Worm (Caenorhabditis elegans) whole organism, L4 larva: Measurements from ENCODE around the gene nhr-10.

ENCODE experiments used
- F10B5.3 ChIP-seq: sonication (generic microtip); optimal IDR thresholded peaks from 2 replicates; lab custom pipeline; 2016; ENCODE audit warnings: mild to moderate bottlenecking, missing genetic modification characterization, missing compliant biosample characterization
- F37D6.2 ChIP-seq: sonication (generic microtip); optimal IDR thresholded peaks from 2 replicates; lab custom pipeline; 2016; ENCODE audit warnings: mild to moderate bottlenecking, missing genetic modification characterization, missing compliant biosample characterization
- R02D3.7 ChIP-seq: fragments of 150-350 bp; sonication (generic microtip); optimal IDR thresholded peaks from 3 replicates; lab custom pipeline; 2014; ENCODE audit warnings: missing biosample characterization, missing genetic modification characterization
- Y5F2A.4 ChIP-seq: fragments of 200-800 bp; sonication (Bioruptor generic); optimal IDR thresholded peaks from 2 replicates; lab custom pipeline; 2018; ENCODE audit warnings: mild to moderate bottlenecking, missing genetic modification characterization, missing compliant biosample characterization
- aha-1 ChIP-seq: fragments of 150-350 bp; peaks from one replicate; lab custom pipeline; 2014; ENCODE audit warnings: missing biosample characterization, missing genetic modification characterization
- ama-1 ChIP-seq: fragments of 150-350 bp; optimal IDR thresholded peaks from 2 replicates; lab custom pipeline; 2014; ENCODE audit warnings: inconsistent platforms, mixed read lengths
- ceh-20 ChIP-seq: fragments of 200-800 bp; sonication (Bioruptor generic); IDR thresholded peaks from 2 replicates; pipeline ENCODE4 v1.3.6; 2022; ENCODE audit warnings: missing genetic modification reagents, missing genetic modification characterization, missing compliant biosample characterization
- ceh-62 ChIP-seq: sonication (generic microtip); optimal IDR thresholded peaks from 2 replicates; lab custom pipeline; 2017; ENCODE audit warnings: missing biosample characterization, missing genetic modification characterization
- cey-2 ChIP-seq: sonication (generic microtip); optimal IDR thresholded peaks from 3 replicates; lab custom pipeline; 2017; ENCODE audit warnings: missing genetic modification characterization, mild to moderate bottlenecking, missing compliant biosample characterization, antibody characterized with exemption, borderline replicate concordance; ENCODE audit not compliant: insufficient read depth
- ctbp-1 ChIP-seq: fragments of 200-800 bp; sonication (Bioruptor generic); IDR thresholded peaks from 2 replicates; pipeline ENCODE4 v1.3.6; 2022; ENCODE audit warnings: missing genetic modification reagents, missing genetic modification characterization, missing compliant biosample characterization
- daf-12 ChIP-seq: fragments of 150-350 bp; optimal IDR thresholded peaks from 2 replicates; lab custom pipeline; 2014; ENCODE audit warnings: missing biosample characterization, missing genetic modification reagents, missing genetic modification characterization
- daf-8 ChIP-seq: fragments of 200-800 bp; sonication (Bioruptor generic); IDR thresholded peaks from 2 replicates; pipeline ENCODE4 v1.3.6; 2022; ENCODE audit warnings: missing genetic modification characterization, missing compliant biosample characterization
- dpl-1 ChIP-seq: fragments of 150-350 bp; optimal IDR thresholded peaks from 2 replicates; lab custom pipeline; 2014; ENCODE audit warnings: missing biosample characterization, missing genetic modification reagents, missing genetic modification characterization
- duxl-1 ChIP-seq: sonication (generic microtip); optimal IDR thresholded peaks from 2 replicates; lab custom pipeline; 2016; ENCODE audit warnings: mild to moderate bottlenecking, missing genetic modification characterization, moderate library complexity, missing compliant biosample characterization; ENCODE audit not compliant: poor library complexity
- dve-1 ChIP-seq: sonication (generic microtip); optimal IDR thresholded peaks from 2 replicates; lab custom pipeline; 2017; ENCODE audit warnings: antibody characterized with exemption, mild to moderate bottlenecking, missing genetic modification characterization, missing compliant biosample characterization; ENCODE audit not compliant: insufficient read depth
- egl-43 ChIP-seq: fragments of 200-800 bp; sonication (Bioruptor generic); IDR thresholded peaks from 2 replicates; pipeline ENCODE4 v1.3.6; 2022; ENCODE audit warnings: missing genetic modification reagents, missing genetic modification characterization, missing compliant biosample characterization
- hif-1 ChIP-seq, 2 experiments: sonication (generic microtip); optimal IDR thresholded peaks; 2 replicates each; lab custom pipeline; 2016 to 2017; ENCODE audit warnings: missing compliant biosample characterization in 2 of 2, missing genetic modification characterization in 2 of 2, missing genetic modification reagents in 2 of 2, missing genotype in 2 of 2, mild to moderate bottlenecking in 1 of 2
- hlh-11 ChIP-seq: fragments of 200-800 bp; sonication (Bioruptor generic); optimal IDR thresholded peaks from 2 replicates; lab custom pipeline; 2018; ENCODE audit warnings: mild to moderate bottlenecking, missing genetic modification characterization, missing compliant biosample characterization
- hlh-30 ChIP-seq: sonication (generic microtip); optimal IDR thresholded peaks from 2 replicates; lab custom pipeline; 2017; ENCODE audit warnings: antibody characterized with exemption, mild to moderate bottlenecking, missing genetic modification characterization, missing compliant biosample characterization; ENCODE audit not compliant: insufficient read depth
- lin-1 ChIP-seq: fragments of 200-800 bp; sonication (Bioruptor generic); IDR thresholded peaks from 2 replicates; pipeline ENCODE4 v1.3.6; 2022; ENCODE audit warnings: missing genetic modification reagents, missing genetic modification characterization, missing compliant biosample characterization
- lsy-2 ChIP-seq, 2 experiments: fragments of 150-350 bp in 1 of 2; sonication (generic microtip) in 1 of 2; optimal IDR thresholded peaks; 2 replicates each; lab custom pipeline; 2014 to 2017; ENCODE audit warnings: missing biosample characterization in 2 of 2, missing genetic modification characterization in 2 of 2
- madf-9 ChIP-seq: fragments of 200-800 bp; sonication (Bioruptor generic); conservative IDR thresholded peaks from 2 replicates; pipeline ENCODE4 v1.3.6; 2022; ENCODE audit warnings: missing genetic modification reagents, missing genetic modification characterization, missing compliant biosample characterization
- mdl-1 ChIP-seq, 2 experiments: fragments of 150-350 bp in 1 of 2; sonication (generic microtip) in 1 of 2; optimal IDR thresholded peaks; 2 replicates each; lab custom pipeline; 2014 to 2017; ENCODE audit warnings: missing biosample characterization in 2 of 2, missing genetic modification characterization in 2 of 2
- mdt-29 ChIP-seq: fragments of 200-800 bp; sonication (Bioruptor generic); IDR thresholded peaks from 2 replicates; pipeline ENCODE4 v1.3.6; 2022; ENCODE audit warnings: missing genetic modification reagents, missing genetic modification characterization, missing compliant biosample characterization
- mes-2 ChIP-seq: sonication (generic microtip); optimal IDR thresholded peaks from 2 replicates; lab custom pipeline; 2016; ENCODE audit warnings: missing genotype, mild to moderate bottlenecking, missing genetic modification characterization, missing compliant biosample characterization; ENCODE audit not compliant: poor library complexity, severe bottlenecking
- nhr-10 ChIP-seq: fragments of 150-350 bp; optimal IDR thresholded peaks from 2 replicates; lab custom pipeline; 2014; ENCODE audit warnings: missing biosample characterization, missing genetic modification characterization
- nhr-102 ChIP-seq: sonication (generic microtip); optimal IDR thresholded peaks from 2 replicates; lab custom pipeline; 2016; ENCODE audit warnings: mild to moderate bottlenecking, missing genetic modification characterization, moderate library complexity, missing compliant biosample characterization
- nhr-11 ChIP-seq: fragments of 150-350 bp; optimal IDR thresholded peaks from 2 replicates; lab custom pipeline; 2014; ENCODE audit warnings: missing biosample characterization, missing genetic modification characterization
- nhr-111 ChIP-seq: fragments of 200-800 bp; sonication (Bioruptor generic); optimal IDR thresholded peaks from 2 replicates; lab custom pipeline; 2018; ENCODE audit warnings: mild to moderate bottlenecking, missing genetic modification characterization, missing compliant biosample characterization
- nhr-28 ChIP-seq: fragments of 150-350 bp; optimal IDR thresholded peaks from 2 replicates; lab custom pipeline; 2014; ENCODE audit warnings: missing biosample characterization, missing genetic modification characterization
- nhr-48 ChIP-seq: sonication (generic microtip); optimal IDR thresholded peaks from 2 replicates; lab custom pipeline; 2016; ENCODE audit warnings: mild to moderate bottlenecking, missing genetic modification characterization, missing compliant biosample characterization
- nhr-76 ChIP-seq: fragments of 150-350 bp; optimal IDR thresholded peaks from 2 replicates; lab custom pipeline; 2014; ENCODE audit warnings: missing biosample characterization, missing genetic modification characterization
- nhr-77 ChIP-seq: fragments of 150-350 bp; optimal IDR thresholded peaks from 2 replicates; lab custom pipeline; 2014; ENCODE audit warnings: missing biosample characterization, missing genetic modification characterization
- pha-4 ChIP-seq, 2 experiments: fragments of 150-350 bp in 1 of 2; fragments of 200-800 bp in 1 of 2; sonication (Bioruptor generic) in 1 of 2; IDR thresholded peaks in 1 of 2; optimal IDR thresholded peaks in 1 of 2; 2 replicates each; pipeline versions ENCODE4 v1.3.6 to Lab custom; 2014 to 2022; ENCODE audit warnings: missing genetic modification characterization in 2 of 2, missing genetic modification reagents in 2 of 2, missing biosample characterization in 1 of 2, missing compliant biosample characterization in 1 of 2
- sdz-12 ChIP-seq: fragments of 200-800 bp; sonication (Bioruptor generic); optimal IDR thresholded peaks from 2 replicates; lab custom pipeline; 2018; ENCODE audit warnings: mild to moderate bottlenecking, missing genetic modification characterization, missing compliant biosample characterization
- spr-3 ChIP-seq: fragments of 200-800 bp; sonication (Bioruptor generic); optimal IDR thresholded peaks from 2 replicates; lab custom pipeline; 2018; ENCODE audit warnings: mild to moderate bottlenecking, missing genetic modification characterization, missing compliant biosample characterization
- tra-1 ChIP-seq: fragments of 200-800 bp; sonication (Bioruptor generic); IDR thresholded peaks from 2 replicates; pipeline ENCODE4 v1.3.6; 2022; ENCODE audit warnings: missing genetic modification reagents, missing genetic modification characterization, missing compliant biosample characterization
- vab-7 ChIP-seq: fragments of 200-800 bp; sonication (Bioruptor generic); IDR thresholded peaks from 2 replicates; pipeline ENCODE4 v1.3.6; 2022; ENCODE audit warnings: missing genetic modification reagents, missing genetic modification characterization, missing compliant biosample characterization
- zfp-2 ChIP-seq: sonication (generic microtip); optimal IDR thresholded peaks from 2 replicates; lab custom pipeline; 2016; ENCODE audit warnings: mild to moderate bottlenecking, missing genetic modification characterization, missing compliant biosample characterization
- zip-11 ChIP-seq: fragments of 200-800 bp; sonication (Bioruptor generic); IDR thresholded peaks from 2 replicates; pipeline ENCODE4 v1.3.6; 2022; ENCODE audit warnings: missing genetic modification characterization, missing compliant biosample characterization
- zip-2 ChIP-seq: fragments of 150-350 bp; optimal IDR thresholded peaks from 2 replicates; lab custom pipeline; 2014; ENCODE audit warnings: missing biosample characterization, missing genetic modification characterization

Gene nhr-10

DNA sequence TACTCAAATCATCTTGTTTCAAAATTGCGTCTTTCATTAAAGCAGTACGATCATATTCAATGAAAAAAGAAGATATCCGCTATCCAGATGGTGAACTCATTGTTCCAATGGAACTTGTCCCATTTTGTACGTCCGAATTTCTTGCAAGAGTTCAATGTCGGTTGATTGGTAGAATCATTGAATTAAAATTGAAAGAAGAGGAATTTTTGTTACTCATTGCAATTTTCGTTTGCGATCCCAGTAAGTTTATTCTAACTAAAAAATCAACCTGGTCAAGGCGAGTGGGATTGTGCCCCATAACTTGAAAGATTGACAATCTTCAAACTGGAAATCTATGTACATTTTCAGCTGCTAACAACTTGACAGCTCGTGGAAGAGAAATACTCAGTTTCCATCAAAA, 18.8 kb downstream of the nhr-10 start:
- TF ChIP-seq dpl-1, result no peak
- TF ChIP-seq aha-1 (tag; lab: Kevin White, UChicago), result peak; percentile 96

ce11 chrIII:7095156-7095555, 20.1 kb downstream of the nhr-10 start, which contains the start of gene nhr-9:
TSS of gene nhr-9 (plus strand) at chrIII:7095462.
- TF ChIP-seq F37D6.2 (tag; lab: Kevin White, UChicago), result no peak
- no peak for TF ChIP-seq nhr-76 (tag; lab: Kevin White, UChicago)
- TF ChIP-seq lin-1 (GFP tag; lab: Robert Waterston, UW), result no peak
- no peak for TF ChIP-seq nhr-10
- TF ChIP-seq nhr-111 (GFP tag; lab: Kevin White, UChicago), result no peak
- no peak for TF ChIP-seq ama-1
- TF ChIP-seq duxl-1 (tag; lab: Kevin White, UChicago), result no peak
- no peak for TF ChIP-seq hlh-11 (tag; lab: Kevin White, UChicago)
- TF ChIP-seq Y5F2A.4 (GFP tag; lab: Kevin White, UChicago), result no peak
- TF ChIP-seq F10B5.3 (tag; lab: Kevin White, UChicago), result no peak
- TF ChIP-seq vab-7 (GFP tag; lab: Robert Waterston, UW), result no peak
- no peak for TF ChIP-seq pha-4 (GFP tag; IDR thresholded peaks at IDR 0.05; lab: Robert Waterston, UW)
- TF ChIP-seq pha-4 (tag; optimal IDR thresholded peaks at IDR 0.05; lab: Kevin White, UChicago), result no peak
- TF ChIP-seq hif-1 (tag; optimal IDR thresholded peaks at IDR 0.05; lab: Kevin White, UChicago), result no peak
- TF ChIP-seq dve-1 (tag; lab: Kevin White, UChicago), result no peak
- TF ChIP-seq lsy-2 (tag; optimal IDR thresholded peaks at IDR 0.05; lab: Kevin White, UChicago), result no peak
- TF ChIP-seq nhr-77 (tag; lab: Kevin White, UChicago), result no peak
- no peak for TF ChIP-seq daf-8 (GFP tag; lab: Robert Waterston, UW)
- no peak for TF ChIP-seq nhr-48

- no peak for TF ChIP-seq cey-2 (tag; lab: Kevin White, UChicago)
- peak; percentile 57 for TF ChIP-seq aha-1 (tag; lab: Kevin White, UChicago)
- no peak for TF ChIP-seq nhr-28 (tag; lab: Kevin White, UChicago)
- TF ChIP-seq, all 104 proteins: peak for 1
These were observed 24.2 kb downstream of the nhr-10 start, which contains the start of gene ZK418.2 for ce11 chrIII:7091042-7091441. TSS of gene ZK418.2 (plus strand) at chrIII:7091342.

ce11 chrIII:7090545-7090944, 24.7 kb downstream of the nhr-10 start, which contains the start of gene ZK418.10:
TSS of gene ZK418.10 (minus strand) at chrIII:7090692.
- TF ChIP-seq ctbp-1 (no peak), sdz-12 (GFP tag; lab: Kevin White, UChicago) (no peak), nhr-11 (tag; lab: Kevin White, UChicago) (peak; percentile 13)

DNA sequence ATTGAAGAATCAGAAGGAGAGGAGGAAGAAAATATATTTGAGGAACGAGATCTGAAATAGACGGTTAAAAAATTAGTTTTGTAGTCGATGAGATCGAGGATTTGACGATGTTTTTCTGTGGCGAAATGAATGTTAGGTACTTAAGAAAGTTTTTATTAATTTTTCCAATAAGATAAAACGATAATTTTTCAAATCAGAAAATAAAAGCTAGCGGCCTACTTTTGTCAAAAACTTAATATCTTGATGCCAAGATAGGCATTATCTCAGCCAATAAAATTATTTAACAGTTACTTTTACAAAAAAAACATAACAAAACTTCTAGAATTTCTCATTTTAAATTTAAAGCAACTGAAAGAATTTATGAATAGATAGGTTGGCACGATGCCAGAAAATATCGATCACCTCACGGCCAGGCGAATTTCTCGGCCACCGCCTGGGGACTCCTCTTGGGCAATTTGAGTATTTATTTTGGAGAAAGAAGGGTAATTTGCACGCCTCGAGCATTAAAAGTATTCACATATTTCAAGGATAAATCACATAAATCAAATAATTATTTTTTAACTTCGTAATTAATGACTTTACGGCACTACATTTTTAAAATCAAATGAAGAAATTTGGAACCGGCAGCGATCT, 27.4 kb downstream of the nhr-10 start, which contains the start of gene fubl-2:
TSS of gene fubl-2 (minus strand) at position 51 of the 633 bp plus-strand sequence.
- TF ChIP-seq tra-1 (GFP tag; lab: Robert Waterston, UW), result no peak
- TF ChIP-seq nhr-111 (GFP tag; lab: Kevin White, UChicago), result no peak
- no peak for TF ChIP-seq cey-2 (tag; lab: Kevin White, UChicago)
- TF ChIP-seq ceh-62, result no peak
- peak; percentile 26 for TF ChIP-seq nhr-28 (tag; lab: Kevin White, UChicago)
- no peak for TF ChIP-seq mdt-29 (GFP tag; lab: Robert Waterston, UW)
- no peak for TF ChIP-seq R02D3.7 (tag; lab: Kevin White, UChicago)
- peak; percentile 49 for TF ChIP-seq hlh-30 (tag; lab: Kevin White, UChicago)
- TF ChIP-seq hif-1 (tag; optimal IDR thresholded peaks at IDR 0.05; lab: Kevin White, UChicago), result peak in 1 of 2 experiments; percentile 88
- no peak for TF ChIP-seq daf-12 (tag; lab: Kevin White, UChicago)
- no peak for TF ChIP-seq mdl-1 (tag; optimal IDR thresholded peaks at IDR 0.05; lab: Kevin White, UChicago)
- TF ChIP-seq nhr-102, result no peak
- TF ChIP-seq egl-43 (GFP tag; lab: Robert Waterston, UW), result no peak
- no peak for TF ChIP-seq zip-2 (tag; lab: Kevin White, UChicago)
- no peak for TF ChIP-seq zip-11 (GFP tag; lab: Robert Waterston, UW)
- no peak for TF ChIP-seq ceh-20 (GFP tag; lab: Robert Waterston, UW)
- TF ChIP-seq lsy-2 (tag; optimal IDR thresholded peaks at IDR 0.05; lab: Kevin White, UChicago), result peak; percentile 22 to 89
- no peak for TF ChIP-seq nhr-76 (tag; lab: Kevin White, UChicago)
- TF ChIP-seq mes-2 (tag; lab: Kevin White, UChicago), result peak; percentile 98
- no peak for TF ChIP-seq spr-3 (GFP tag; lab: Kevin White, UChicago)
- no peak for TF ChIP-seq madf-9
- peak; percentile 18 for TF ChIP-seq nhr-77 (tag; lab: Kevin White, UChicago)
- no peak for TF ChIP-seq zfp-2
